Worm (Caenorhabditis elegans) whole organism, mixed stage, embryonic: ENCODE data around the gene F49E8.7.

Experiments used
- bed-3 ChIP-seq: fragments of 200-800 bp; sonication (Bioruptor generic); optimal IDR thresholded peaks from 3 replicates; lab custom pipeline; 2018; ENCODE audit warnings: mild to moderate bottlenecking, missing genetic modification characterization, moderate library complexity, missing compliant biosample characterization
- blmp-1 ChIP-seq: fragments of 150-350 bp; optimal IDR thresholded peaks from 2 replicates; lab custom pipeline; 2014; ENCODE audit warnings: missing biosample characterization, missing genetic modification characterization
- cnd-1 ChIP-seq: fragments of 200-800 bp; sonication (Bioruptor generic); optimal IDR thresholded peaks from 2 replicates; lab custom pipeline; 2018; ENCODE audit warnings: mild to moderate bottlenecking, missing genetic modification characterization, missing compliant biosample characterization
- nhr-28 ChIP-seq: fragments of 150-350 bp; optimal IDR thresholded peaks from 2 replicates; lab custom pipeline; 2014; ENCODE audit warnings: missing biosample characterization, missing genetic modification characterization
- unc-62 ChIP-seq: fragments of 150-350 bp; optimal IDR thresholded peaks from 2 replicates; lab custom pipeline; 2014; ENCODE audit warnings: missing biosample characterization, missing genetic modification reagents, missing genetic modification characterization

ce11 chrIV:7505866-7506488 is 50.2 kb downstream of the F49E8.7 start:
- no peak for TF ChIP-seq cnd-1
- TF ChIP-seq unc-62 (GFP tag; lab: Kevin White, UChicago): no peak
- TF ChIP-seq bed-3 (GFP tag; lab: Kevin White, UChicago): no peak
- TF ChIP-seq nhr-28: no peak
- TF ChIP-seq blmp-1 (tag; lab: Kevin White, UChicago): no peak
